Fruit fly (Drosophila melanogaster) whole organism: ENCODE data around the gene CG16779.

Source experiments
- CG8478 ChIP-seq: fragments of >200 bp; optimal IDR thresholded peaks from 2 replicates; lab custom pipeline; 2018; ENCODE audit warnings: inconsistent platforms
- EcR ChIP-seq, 2 experiments: fragments of >200 bp; optimal IDR thresholded peaks; 2 replicates each; lab custom pipeline; 2017; ENCODE audit warnings: missing biosample characterization in 2 of 2, missing genetic modification characterization in 2 of 2, missing genetic modification reagents in 2 of 2
- pan ChIP-seq: fragments of >200 bp; optimal IDR thresholded peaks from 2 replicates; lab custom pipeline; 2017
- psq ChIP-seq: fragments of >200 bp; optimal IDR thresholded peaks from 2 replicates; lab custom pipeline; 2017

DNA sequence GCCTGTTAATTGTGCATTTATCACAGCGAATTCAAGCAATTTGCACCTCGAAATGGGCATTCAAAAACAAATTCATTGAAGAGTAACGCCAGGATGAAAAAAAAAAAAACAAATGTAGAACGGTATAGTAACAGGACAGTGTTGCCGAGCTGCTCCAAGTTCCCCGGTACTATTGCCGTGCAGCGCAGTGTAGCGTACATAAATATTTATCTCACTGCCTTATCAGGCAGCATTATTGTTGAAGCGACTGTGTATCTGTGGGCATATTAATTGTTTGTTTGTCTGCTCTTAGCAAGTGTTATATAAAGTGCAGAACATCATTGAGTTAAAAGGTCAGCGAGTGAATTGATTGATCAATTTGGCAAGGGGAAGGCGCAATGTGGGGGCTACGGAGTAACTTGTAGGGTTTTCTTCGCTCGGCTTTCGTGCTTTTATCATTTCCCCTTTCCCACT lies 22.9 kb upstream of the CG16779 start:
- TF ChIP-seq CG8478 (lab: Kevin White, UChicago) = no peak
- no peak for TF ChIP-seq EcR (GFP tag; optimal IDR thresholded peaks at IDR 0.05; lab: Kevin White, UChicago)
- TF ChIP-seq pan (lab: Kevin White, UChicago) = no peak
- no peak for TF ChIP-seq psq (lab: Kevin White, UChicago)
